Worm (Caenorhabditis elegans): Measurements from ENCODE around the gene C47D12.2.

DNA sequence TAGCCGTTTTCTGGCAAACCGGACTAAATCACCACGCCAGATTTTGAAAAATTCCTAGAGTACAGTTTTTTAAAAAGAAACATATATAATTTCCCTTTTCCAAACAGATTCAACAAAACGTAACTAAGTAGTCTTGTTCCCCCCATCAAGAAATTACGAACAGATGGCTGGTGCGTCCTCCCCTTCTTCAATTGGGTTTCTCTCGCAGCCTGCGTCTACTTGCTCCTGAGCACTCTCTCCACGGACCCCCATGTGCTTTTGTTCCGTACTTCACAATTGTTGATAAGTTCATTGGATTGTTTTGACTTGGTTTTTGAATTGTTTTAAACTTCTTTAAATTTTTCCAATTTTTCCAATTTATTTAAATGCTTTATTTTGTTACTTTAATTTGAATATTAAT is 11.9 kb downstream of the C47D12.2 start:
- no peak for TF ChIP-seq nhr-11 (tag; optimal IDR thresholded peaks at IDR 0.05)
- TF ChIP-seq Y75B8A.6 (GFP tag; IDR thresholded peaks at IDR 0.05): no peak
- no peak for TF ChIP-seq dmd-6 (GFP tag; IDR thresholded peaks at IDR 0.05)
- no peak for TF ChIP-seq Y105C5A.15 (GFP tag; IDR thresholded peaks at IDR 0.05)
- TF ChIP-seq sdz-12 (GFP tag; optimal IDR thresholded peaks at IDR 0.05): no peak
- no peak for TF ChIP-seq ceh-82 (tag; optimal IDR thresholded peaks at IDR 0.05)
- no peak for TF ChIP-seq dmd-9 (GFP tag; IDR thresholded peaks at IDR 0.05)
- TF ChIP-seq ceh-32 (tag; optimal IDR thresholded peaks at IDR 0.05; ENCODE audit: poor library complexity): no peak
- TF ChIP-seq fos-1 (tag; optimal IDR thresholded peaks at IDR 0.05): no peak
- TF ChIP-seq zag-1 (tag; optimal IDR thresholded peaks at IDR 0.05): no peak
- no peak for TF ChIP-seq unc-62 (GFP tag; optimal IDR thresholded peaks at IDR 0.05 in 1 of 2)
- no peak for TF ChIP-seq unc-62 (tag; optimal IDR thresholded peaks at IDR 0.05)
- no peak for TF ChIP-seq F44E2.7 (GFP tag; IDR thresholded peaks at IDR 0.05)
